Worm (Caenorhabditis elegans) whole organism, late embryonic: Measurements from ENCODE around the gene dhc-4.

ENCODE experiments used
- ama-1 ChIP-seq: fragments of 150-350 bp; optimal IDR thresholded peaks from 2 replicates; lab custom pipeline; 2014
- ceh-2 ChIP-seq: sonication (generic microtip); optimal IDR thresholded peaks from 2 replicates; lab custom pipeline; 2016; ENCODE audit warnings: missing genotype, missing genetic modification characterization, missing compliant biosample characterization
- lim-6 ChIP-seq: sonication (generic microtip); optimal IDR thresholded peaks from 2 replicates; lab custom pipeline; 2016; ENCODE audit warnings: missing genetic modification characterization, missing compliant biosample characterization
- nfya-1 ChIP-seq: sonication (generic microtip); optimal IDR thresholded peaks from 2 replicates; lab custom pipeline; 2017; ENCODE audit warnings: missing genetic modification characterization, mild to moderate bottlenecking, missing compliant biosample characterization, antibody characterized with exemption, moderate library complexity
- rnt-1 ChIP-seq: sonication (generic microtip); optimal IDR thresholded peaks from 2 replicates; lab custom pipeline; 2016; ENCODE audit warnings: missing genetic modification characterization, missing compliant biosample characterization
- syd-9 ChIP-seq: sonication (generic microtip); optimal IDR thresholded peaks from 2 replicates; lab custom pipeline; 2016; ENCODE audit warnings: mild to moderate bottlenecking, missing genetic modification characterization, moderate library complexity, missing compliant biosample characterization

DNA sequence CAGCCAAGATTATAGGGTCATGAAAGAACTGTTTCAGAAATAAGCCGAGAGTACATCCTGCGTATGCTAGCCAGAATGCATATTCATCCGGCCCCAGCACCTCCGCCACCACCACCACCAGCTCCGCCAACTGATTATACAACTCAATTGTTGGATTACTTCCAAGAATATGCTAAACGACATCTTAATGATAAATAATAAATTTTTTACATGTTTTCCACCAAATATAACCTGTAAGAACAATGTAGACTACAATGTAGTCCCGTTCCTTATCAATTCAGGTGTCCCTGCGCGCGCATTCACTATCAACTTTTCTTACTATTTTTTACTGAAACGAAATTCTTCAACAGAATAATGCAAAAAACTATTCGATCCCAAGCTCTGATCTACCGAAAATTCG lies 63.1 kb downstream of the dhc-4 start, which contains the start of gene Y48A6B.9:
- no peak for TF ChIP-seq rnt-1 (tag; lab: Kevin White, UChicago)
- no peak for TF ChIP-seq ama-1
- no peak for TF ChIP-seq nfya-1 (tag; lab: Kevin White, UChicago)
- TF ChIP-seq ceh-2 (tag; lab: Kevin White, UChicago): no peak
- no peak for TF ChIP-seq syd-9 (tag; lab: Kevin White, UChicago)
- TF ChIP-seq lim-6: no peak
